Fruit fly (Drosophila melanogaster) whole organism, embryonic: Measurements from ENCODE around the gene r2d2.

Source experiments
- Bdp1 ChIP-seq: fragments of 200-800 bp; sonication (Bioruptor generic); optimal IDR thresholded peaks from 3 replicates; lab custom pipeline; 2016; ENCODE audit warnings: missing biosample characterization, missing genetic modification characterization
- Bteb2 ChIP-seq: fragments of 200-800 bp; sonication (Bioruptor generic); optimal IDR thresholded peaks from 2 replicates; lab custom pipeline; 2016; ENCODE audit warnings: missing biosample characterization, missing genetic modification characterization
- CG10209 ChIP-seq: fragments of 200-800 bp; sonication (Bioruptor generic); optimal IDR thresholded peaks from 3 replicates; lab custom pipeline; 2017; ENCODE audit warnings: missing biosample characterization, mild to moderate bottlenecking, missing genetic modification characterization, missing genetic modification reagents
- CG11085 ChIP-seq: fragments of 200-800 bp; sonication (Bioruptor generic); IDR thresholded peaks from 2 replicates; pipeline ENCODE4 v1.3.6; 2022; ENCODE audit warnings: missing biosample characterization, missing genetic modification characterization
- CG12659 ChIP-seq: fragments of 200-800 bp; sonication (Bioruptor generic); optimal IDR thresholded peaks from 3 replicates; lab custom pipeline; 2017; ENCODE audit warnings: mild to moderate bottlenecking, missing biosample characterization, missing genetic modification reagents, missing genetic modification characterization
- CG14667 ChIP-seq: fragments of 200-800 bp; sonication (Bioruptor generic); IDR thresholded peaks from 2 replicates; pipeline ENCODE4 v1.3.6; 2022; ENCODE audit warnings: missing biosample characterization, missing genetic modification characterization
- CG15269 ChIP-seq: fragments of 200-800 bp; sonication (Bioruptor generic); optimal IDR thresholded peaks from 2 replicates; lab custom pipeline; 2018; ENCODE audit warnings: missing biosample characterization, mild to moderate bottlenecking, missing genetic modification characterization, moderate library complexity
- CG15479 ChIP-seq: fragments of 200-800 bp; sonication (Bioruptor generic); optimal IDR thresholded peaks from 3 replicates; lab custom pipeline; 2019; ENCODE audit warnings: missing biosample characterization, mild to moderate bottlenecking, missing genetic modification characterization, moderate library complexity
- CG17829 ChIP-seq: fragments of 200-800 bp; optimal IDR thresholded peaks from 2 replicates; lab custom pipeline; 2019; ENCODE audit warnings: missing biosample characterization, mild to moderate bottlenecking, missing genetic modification characterization, moderate library complexity
- CG18619 ChIP-seq: fragments of 200-800 bp; sonication (Bioruptor generic); optimal IDR thresholded peaks from 3 replicates; lab custom pipeline; 2017; ENCODE audit warnings: missing biosample characterization, mild to moderate bottlenecking, missing genetic modification characterization
- CG30431 ChIP-seq: fragments of 200-800 bp; sonication (Bioruptor generic); optimal IDR thresholded peaks from 2 replicates; lab custom pipeline; 2017; ENCODE audit warnings: missing biosample characterization, missing genetic modification characterization
- CG33213 ChIP-seq: fragments of 200-800 bp; sonication (Bioruptor generic); optimal IDR thresholded peaks from 3 replicates; lab custom pipeline; 2016; ENCODE audit warnings: missing biosample characterization, missing genetic modification characterization
- CG34376 ChIP-seq: fragments of 200-800 bp; sonication (Bioruptor generic); optimal IDR thresholded peaks from 2 replicates; lab custom pipeline; 2018; ENCODE audit warnings: missing biosample characterization, mild to moderate bottlenecking, missing genetic modification characterization
- CG3726 ChIP-seq: fragments of 200-800 bp; sonication (Bioruptor generic); IDR thresholded peaks from 3 replicates; pipeline ENCODE4, ENCODE4 v1.3.6; 2022; ENCODE audit warnings: missing biosample characterization, missing genetic modification characterization
- CG4328 ChIP-seq: fragments of 200-800 bp; sonication (Bioruptor generic); optimal IDR thresholded peaks from 3 replicates; lab custom pipeline; 2017; ENCODE audit warnings: missing biosample characterization, missing genetic modification reagents, missing genetic modification characterization
- CG4730 ChIP-seq: fragments of 200-800 bp; sonication (Bioruptor generic); IDR thresholded peaks from 2 replicates; pipeline ENCODE4 v1.3.6; 2022; ENCODE audit warnings: missing biosample characterization, missing genetic modification characterization
- CG4820 ChIP-seq: fragments of 200-800 bp; sonication (Bioruptor generic); optimal IDR thresholded peaks from 3 replicates; lab custom pipeline; 2016; ENCODE audit warnings: missing biosample characterization, missing genetic modification characterization
- CG6654 ChIP-seq: fragments of 200-800 bp; sonication (Bioruptor generic); optimal IDR thresholded peaks from 2 replicates; lab custom pipeline; 2017; ENCODE audit warnings: missing biosample characterization, mild to moderate bottlenecking, missing genetic modification characterization
- CG8478 ChIP-seq: fragments of >200 bp; optimal IDR thresholded peaks from 2 replicates; lab custom pipeline; 2018
- CG9609 ChIP-seq: fragments of 200-800 bp; sonication (Bioruptor generic); optimal IDR thresholded peaks from 3 replicates; lab custom pipeline; 2016; ENCODE audit warnings: missing biosample characterization, missing genetic modification characterization
- CTCF ChIP-seq: fragments of 200-800 bp; sonication (Bioruptor generic); optimal IDR thresholded peaks from 2 replicates; lab custom pipeline; 2017; ENCODE audit warnings: missing biosample characterization, mild to moderate bottlenecking, missing genetic modification characterization, moderate library complexity
- Ets97D ChIP-seq: fragments of 200-800 bp; sonication (Bioruptor generic); optimal IDR thresholded peaks from 3 replicates; lab custom pipeline; 2016; ENCODE audit warnings: missing biosample characterization, missing genetic modification characterization
- Hey ChIP-seq: fragments of 200-800 bp; sonication (Bioruptor generic); optimal IDR thresholded peaks from 3 replicates; lab custom pipeline; 2018; ENCODE audit warnings: missing biosample characterization, mild to moderate bottlenecking, missing genetic modification characterization
- Mad ChIP-seq: fragments of 200-800 bp; sonication (Bioruptor generic); optimal IDR thresholded peaks from 2 replicates; lab custom pipeline; 2016; ENCODE audit warnings: missing biosample characterization, missing genetic modification characterization
- NC2α ChIP-seq: fragments of 200-800 bp; sonication (Bioruptor generic); optimal IDR thresholded peaks from 2 replicates; lab custom pipeline; 2016; ENCODE audit warnings: missing biosample characterization, missing genetic modification characterization
- Ptx1 ChIP-seq: fragments of 200-800 bp; sonication (Bioruptor generic); IDR thresholded peaks from 2 replicates; pipeline ENCODE4 v1.3.6; 2022; ENCODE audit warnings: missing biosample characterization, missing genetic modification characterization
- Side ChIP-seq: fragments of 200-800 bp; sonication (Bioruptor generic); optimal IDR thresholded peaks from 2 replicates; lab custom pipeline; 2016; ENCODE audit warnings: missing biosample characterization, missing genetic modification characterization
- Sin3A ChIP-seq: fragments of >200 bp; optimal IDR thresholded peaks from 2 replicates; lab custom pipeline; 2018
- Taf1 ChIP-seq: fragments of 200-800 bp; sonication (Bioruptor generic); IDR thresholded peaks from 2 replicates; pipeline ENCODE4 v1.3.6; 2022; ENCODE audit warnings: missing biosample characterization, missing genetic modification characterization
- Trl ChIP-seq, 3 experiments: fragments of >200 bp in 2 of 3; fragments of 200-800 bp in 1 of 3; sonication (Bioruptor generic) in 1 of 3; optimal IDR thresholded peaks; 2 replicates in 1 of 3; 3 replicates in 2 of 3; lab custom pipeline; 2016 to 2017; ENCODE audit warnings: missing biosample characterization in 1 of 3, missing genetic modification characterization in 1 of 3
- Vsx1 ChIP-seq: fragments of 200-800 bp; sonication (Bioruptor generic); optimal IDR thresholded peaks from 2 replicates; lab custom pipeline; 2017; ENCODE audit warnings: missing biosample characterization, mild to moderate bottlenecking, missing genetic modification characterization, missing genetic modification reagents
- YL-1 ChIP-seq: fragments of 200-800 bp; sonication (Bioruptor generic); optimal IDR thresholded peaks from 3 replicates; lab custom pipeline; 2017; ENCODE audit warnings: missing biosample characterization, mild to moderate bottlenecking, missing genetic modification characterization
- amos ChIP-seq: fragments of 200-800 bp; sonication (Bioruptor generic); IDR thresholded peaks from 2 replicates; pipeline ENCODE4 v1.3.6; 2022; ENCODE audit warnings: missing biosample characterization, missing genetic modification characterization; ENCODE audit not compliant: partially characterized antibody
- ap ChIP-seq: fragments of 200-800 bp; sonication (Bioruptor generic); IDR thresholded peaks from 2 replicates; pipeline ENCODE4 v1.3.6; 2022; ENCODE audit warnings: missing biosample characterization, missing genetic modification characterization
- ash1 ChIP-seq: fragments of 200-800 bp; sonication (Bioruptor generic); optimal IDR thresholded peaks from 2 replicates; lab custom pipeline; 2018; ENCODE audit warnings: missing biosample characterization, mild to moderate bottlenecking, missing genetic modification characterization
- bab2 ChIP-seq: fragments of 200-800 bp; sonication (Bioruptor generic); optimal IDR thresholded peaks from 2 replicates; lab custom pipeline; 2016; ENCODE audit warnings: missing biosample characterization, missing genetic modification characterization
- caup ChIP-seq: fragments of 200-800 bp; sonication (Bioruptor generic); optimal IDR thresholded peaks from 3 replicates; lab custom pipeline; 2017; ENCODE audit warnings: missing biosample characterization, mild to moderate bottlenecking, missing genetic modification characterization, moderate library complexity; ENCODE audit not compliant: severe bottlenecking
- cg ChIP-seq: fragments of 200-800 bp; sonication (Bioruptor generic); optimal IDR thresholded peaks from 3 replicates; lab custom pipeline; 2019; ENCODE audit warnings: missing biosample characterization, mild to moderate bottlenecking, missing genetic modification characterization, moderate library complexity
- chn ChIP-seq: fragments of 200-800 bp; sonication (Bioruptor generic); optimal IDR thresholded peaks from 2 replicates; lab custom pipeline; 2016; ENCODE audit warnings: missing biosample characterization, missing genetic modification characterization
- fu2 ChIP-seq: fragments of 200-800 bp; sonication (Bioruptor generic); optimal IDR thresholded peaks from 2 replicates; lab custom pipeline; 2016; ENCODE audit warnings: missing biosample characterization, missing genetic modification characterization
- gem ChIP-seq: fragments of 200-800 bp; sonication (Bioruptor generic); optimal IDR thresholded peaks from 2 replicates; lab custom pipeline; 2019; ENCODE audit warnings: missing biosample characterization, mild to moderate bottlenecking, missing genetic modification characterization, moderate library complexity
- her ChIP-seq: fragments of 200-800 bp; sonication (Bioruptor generic); optimal IDR thresholded peaks from 2 replicates; lab custom pipeline; 2016; ENCODE audit warnings: missing biosample characterization, missing genetic modification characterization
- nerfin-1 ChIP-seq: fragments of 200-800 bp; sonication (Bioruptor generic); optimal IDR thresholded peaks from 3 replicates; lab custom pipeline; 2019; ENCODE audit warnings: missing biosample characterization, mild to moderate bottlenecking, missing genetic modification characterization, moderate library complexity
- peb ChIP-seq: fragments of 200-800 bp; sonication (Bioruptor generic); IDR thresholded peaks from 2 replicates; pipeline ENCODE4 v1.3.6; 2022; ENCODE audit warnings: missing biosample characterization, missing genetic modification characterization
- pnt ChIP-seq: fragments of 200-800 bp; sonication (Bioruptor generic); optimal IDR thresholded peaks from 3 replicates; lab custom pipeline; 2016; ENCODE audit warnings: missing biosample characterization, missing genetic modification characterization
- ranshi ChIP-seq: fragments of 200-800 bp; sonication (Bioruptor generic); IDR thresholded peaks from 2 replicates; pipeline ENCODE4 v1.3.6; 2022; ENCODE audit warnings: missing biosample characterization, missing genetic modification characterization
- repo ChIP-seq: fragments of 200-800 bp; sonication (Bioruptor generic); optimal IDR thresholded peaks from 2 replicates; lab custom pipeline; 2016; ENCODE audit warnings: missing biosample characterization, missing genetic modification characterization
- schlank ChIP-seq: fragments of 200-800 bp; sonication (Bioruptor generic); optimal IDR thresholded peaks from 2 replicates; lab custom pipeline; 2018; ENCODE audit warnings: missing biosample characterization, mild to moderate bottlenecking, missing genetic modification characterization
- sd ChIP-seq: fragments of 200-800 bp; sonication (Bioruptor generic); optimal IDR thresholded peaks from 3 replicates; lab custom pipeline; 2018; ENCODE audit warnings: missing biosample characterization, mild to moderate bottlenecking, missing genetic modification characterization, moderate library complexity
- shn ChIP-seq: fragments of 200-800 bp; sonication (Bioruptor generic); optimal IDR thresholded peaks from 3 replicates; lab custom pipeline; 2016; ENCODE audit warnings: missing biosample characterization, missing genetic modification characterization
- toy ChIP-seq: fragments of 200-800 bp; sonication (Bioruptor generic); IDR thresholded peaks from 2 replicates; pipeline ENCODE4 v1.3.6; 2022; ENCODE audit warnings: missing biosample characterization, missing genetic modification characterization
- twi ChIP-seq: fragments of 200-800 bp; optimal IDR thresholded peaks from 2 replicates; lab custom pipeline; 2019; ENCODE audit warnings: missing biosample characterization, mild to moderate bottlenecking, missing genetic modification characterization, moderate library complexity
- zf30C ChIP-seq: fragments of 200-800 bp; sonication (Bioruptor generic); optimal IDR thresholded peaks from 3 replicates; lab custom pipeline; 2018; ENCODE audit warnings: missing biosample characterization, mild to moderate bottlenecking, missing genetic modification characterization

r2d2 gene

dm6 chr2L:7809699-7810088 is 9.7 kb downstream of the r2d2 start (continued):
- peak; percentile 50 for TF ChIP-seq CG12659 (GFP tag; lab: Kevin White, UChicago)
- TF ChIP-seq peb (GFP tag; lab: Robert Waterston, UW): no peak
- no peak for TF ChIP-seq CG8478 (lab: Kevin White, UChicago)
- no peak for TF ChIP-seq CG4820
- peak; percentile 95 for TF ChIP-seq nerfin-1 (tag; lab: Kevin White, UChicago)
- TF ChIP-seq Sin3A (lab: Kevin White, UChicago): no peak
- TF ChIP-seq caup (GFP tag; lab: Kevin White, UChicago): no peak
- TF ChIP-seq sd (tag; lab: Kevin White, UChicago): peak; percentile 98
- no peak for TF ChIP-seq zf30C
- TF ChIP-seq amos: no peak; the same call in 1 of the 2 replicates
- TF ChIP-seq Hey (tag; lab: Kevin White, UChicago): no peak
- no peak for TF ChIP-seq schlank
- TF ChIP-seq pnt (GFP tag; lab: Kevin White, UChicago): no peak
- no peak for TF ChIP-seq CG3726 (GFP tag; lab: Robert Waterston, UW)
- no peak for TF ChIP-seq Bdp1 (GFP tag; lab: Kevin White, UChicago)
- peak; percentile 28 for TF ChIP-seq ash1 (GFP tag; lab: Kevin White, UChicago)
- TF ChIP-seq gem: no peak
- TF ChIP-seq ranshi (GFP tag; lab: Robert Waterston, UW): peak; percentile 17; the same call in 1 of the 2 replicates
- no peak for TF ChIP-seq repo (GFP tag; lab: Kevin White, UChicago)
- peak; percentile 5 for TF ChIP-seq her (GFP tag; lab: Kevin White, UChicago)
- TF ChIP-seq Side (GFP tag; lab: Kevin White, UChicago): no peak
- no peak for TF ChIP-seq Vsx1 (GFP tag; lab: Kevin White, UChicago)
- TF ChIP-seq CG9609 (GFP tag; lab: Kevin White, UChicago): no peak
- TF ChIP-seq bab2 (GFP tag; lab: Kevin White, UChicago): no peak
- no peak for TF ChIP-seq twi (tag; lab: Kevin White, UChicago)
- no peak for TF ChIP-seq CG4328 (GFP tag; lab: Kevin White, UChicago)
- no peak for TF ChIP-seq CTCF (GFP tag; lab: Kevin White, UChicago)
- TF ChIP-seq Taf1 (GFP tag; lab: Robert Waterston, UW): no peak
- TF ChIP-seq CG34376: peak; percentile 49
- no peak for TF ChIP-seq Mad (GFP tag; lab: Kevin White, UChicago)
- TF ChIP-seq CG15479: no peak
- no peak for TF ChIP-seq Ets97D (GFP tag; lab: Kevin White, UChicago)
- no peak for TF ChIP-seq toy (GFP tag; lab: Robert Waterston, UW)
- no peak for TF ChIP-seq CG15269 (tag; lab: Kevin White, UChicago)
- TF ChIP-seq CG6654 (GFP tag; lab: Kevin White, UChicago): no peak
- TF ChIP-seq CG30431 (GFP tag; lab: Kevin White, UChicago): no peak
- TF ChIP-seq YL-1: peak; percentile 36
- no peak for TF ChIP-seq CG17829 (tag; lab: Kevin White, UChicago)
- no peak for TF ChIP-seq CG10209 (GFP tag; lab: Kevin White, UChicago)
- no peak for TF ChIP-seq ap (GFP tag; lab: Robert Waterston, UW)
- no peak for TF ChIP-seq CG14667 (GFP tag; lab: Robert Waterston, UW)
- TF ChIP-seq CG33213 (GFP tag; lab: Kevin White, UChicago): no peak
- TF ChIP-seq Ptx1 (GFP tag; lab: Robert Waterston, UW): 0 out of 2 replicates have a peak, but pooled peaks have one; percentile 7
- TF ChIP-seq fu2: no peak
- TF ChIP-seq cg: peak; percentile 92
- TF ChIP-seq Trl (optimal IDR thresholded peaks at IDR 0.05; lab: Kevin White, UChicago): peak; percentile 83 to 97
- TF ChIP-seq Trl (GFP tag; optimal IDR thresholded peaks at IDR 0.05; lab: Kevin White, UChicago): peak; percentile 64
- TF ChIP-seq CG18619: no peak
- TF ChIP-seq CG4730: no peak
- no peak for TF ChIP-seq chn
- TF ChIP-seq Bteb2 (GFP tag; lab: Kevin White, UChicago): no peak
- TF ChIP-seq NC2α: no peak
- no peak for TF ChIP-seq shn
- TF ChIP-seq CG11085 (GFP tag; lab: Robert Waterston, UW): no peak
